Fruit fly (Drosophila melanogaster) whole organism, embryonic: Measurements from ENCODE around the gene nol.

Experiments used
- ATbp ChIP-seq: fragments of 200-800 bp; sonication (Bioruptor generic); optimal IDR thresholded peaks from 2 replicates; lab custom pipeline; 2017; ENCODE audit warnings: missing biosample characterization, mild to moderate bottlenecking, missing genetic modification characterization, missing genetic modification reagents
- Atf6 ChIP-seq: fragments of 200-800 bp; sonication (Bioruptor generic); IDR thresholded peaks from 2 replicates; pipeline ENCODE4 v1.3.6; 2022; ENCODE audit warnings: missing biosample characterization, missing genetic modification characterization
- BEAF-32 ChIP-seq: fragments of 200-800 bp; sonication (Bioruptor generic); optimal IDR thresholded peaks from 3 replicates; lab custom pipeline; 2017; ENCODE audit warnings: missing biosample characterization, missing genetic modification characterization, mild to moderate bottlenecking, moderate library complexity, missing genetic modification reagents
- CG10274 ChIP-seq: fragments of 200-800 bp; sonication (Bioruptor generic); optimal IDR thresholded peaks from 3 replicates; lab custom pipeline; 2017; ENCODE audit warnings: missing biosample characterization, mild to moderate bottlenecking, missing genetic modification characterization
- CG1233 ChIP-seq: fragments of 200-800 bp; sonication (Bioruptor generic); optimal IDR thresholded peaks from 4 replicates; lab custom pipeline; 2018; ENCODE audit warnings: missing biosample characterization, mild to moderate bottlenecking, missing genetic modification characterization
- CG12744 ChIP-seq: fragments of 200-800 bp; sonication (Bioruptor generic); optimal IDR thresholded peaks from 2 replicates; lab custom pipeline; 2016; ENCODE audit warnings: missing biosample characterization, missing genetic modification characterization
- CG13775 ChIP-seq: fragments of 200-800 bp; sonication (Bioruptor generic); optimal IDR thresholded peaks from 3 replicates; lab custom pipeline; 2017; ENCODE audit warnings: missing biosample characterization, mild to moderate bottlenecking, missing genetic modification characterization
- CG14014 ChIP-seq: fragments of 200-800 bp; sonication (Bioruptor generic); IDR thresholded peaks from 2 replicates; pipeline ENCODE4 v1.3.6; 2022; ENCODE audit warnings: missing biosample characterization, missing genetic modification characterization
- CG14710 ChIP-seq: fragments of 200-800 bp; sonication (Bioruptor generic); optimal IDR thresholded peaks from 3 replicates; lab custom pipeline; 2019; ENCODE audit warnings: missing biosample characterization, mild to moderate bottlenecking, missing genetic modification characterization, moderate library complexity
- CG15601 ChIP-seq: fragments of 200-800 bp; sonication (Bioruptor generic); optimal IDR thresholded peaks from 3 replicates; lab custom pipeline; 2019; ENCODE audit warnings: missing biosample characterization, mild to moderate bottlenecking, missing genetic modification characterization, moderate library complexity
- CG1602 ChIP-seq: fragments of 200-800 bp; sonication (Bioruptor generic); optimal IDR thresholded peaks from 3 replicates; lab custom pipeline; 2016; ENCODE audit warnings: missing biosample characterization, missing genetic modification characterization
- CG1832 ChIP-seq: fragments of 200-800 bp; sonication (Bioruptor generic); optimal IDR thresholded peaks from 2 replicates; lab custom pipeline; 2017; ENCODE audit warnings: missing biosample characterization, mild to moderate bottlenecking, missing genetic modification characterization, inconsistent platforms
- CG33557 ChIP-seq: fragments of 200-800 bp; sonication (Bioruptor generic); optimal IDR thresholded peaks from 2 replicates; lab custom pipeline; 2019; ENCODE audit warnings: missing biosample characterization, mild to moderate bottlenecking, missing genetic modification characterization, moderate library complexity
- CG34224 ChIP-seq: fragments of 200-800 bp; sonication (Bioruptor generic); IDR thresholded peaks from 3 replicates; pipeline ENCODE4 v1.3.6; 2022; ENCODE audit warnings: missing biosample characterization, missing genetic modification characterization; ENCODE audit not compliant: partially characterized antibody
- CG4730 ChIP-seq: fragments of 200-800 bp; sonication (Bioruptor generic); IDR thresholded peaks from 2 replicates; pipeline ENCODE4 v1.3.6; 2022; ENCODE audit warnings: missing biosample characterization, missing genetic modification characterization
- CG5953 ChIP-seq: fragments of 200-800 bp; sonication (Bioruptor generic); IDR thresholded peaks from 2 replicates; pipeline ENCODE4 v1.3.6; 2022; ENCODE audit warnings: missing biosample characterization, missing genetic modification characterization
- CG6683 ChIP-seq: fragments of 200-800 bp; sonication (Bioruptor generic); optimal IDR thresholded peaks from 2 replicates; lab custom pipeline; 2017; ENCODE audit warnings: missing biosample characterization, mild to moderate bottlenecking, missing genetic modification characterization, missing genetic modification reagents
- CG6813 ChIP-seq: fragments of 200-800 bp; sonication (Bioruptor generic); optimal IDR thresholded peaks from 2 replicates; lab custom pipeline; 2017; ENCODE audit warnings: missing biosample characterization, missing genetic modification characterization, mild to moderate bottlenecking, moderate library complexity, missing genetic modification reagents
- CG7556 ChIP-seq: fragments of 200-800 bp; sonication (Bioruptor generic); optimal IDR thresholded peaks from 2 replicates; lab custom pipeline; 2017; ENCODE audit warnings: missing biosample characterization, mild to moderate bottlenecking, missing genetic modification characterization
- CG8924 ChIP-seq: fragments of 200-800 bp; optimal IDR thresholded peaks from 3 replicates; lab custom pipeline; 2019; ENCODE audit warnings: missing biosample characterization, mild to moderate bottlenecking, missing genetic modification characterization, moderate library complexity
- CG9932 ChIP-seq: fragments of 200-800 bp; sonication (Bioruptor generic); IDR thresholded peaks from 2 replicates; pipeline ENCODE4 v1.3.6; 2022; ENCODE audit warnings: missing biosample characterization, missing genetic modification characterization
- CkIIα-i1 ChIP-seq: fragments of 200-800 bp; sonication (Bioruptor generic); IDR thresholded peaks from 2 replicates; pipeline ENCODE4 v1.3.6; 2022; ENCODE audit warnings: missing biosample characterization, missing genetic modification characterization
- Gsc ChIP-seq: fragments of 200-800 bp; sonication (Bioruptor generic); IDR thresholded peaks from 2 replicates; pipeline ENCODE4 v1.3.6; 2022; ENCODE audit warnings: missing biosample characterization, missing genetic modification characterization
- H2.0 ChIP-seq: fragments of 200-800 bp; sonication (Bioruptor generic); IDR thresholded peaks from 2 replicates; pipeline ENCODE4 v1.3.6; 2022; ENCODE audit warnings: missing biosample characterization, missing genetic modification characterization
- Lpt ChIP-seq: fragments of >200 bp; optimal IDR thresholded peaks from 2 replicates; lab custom pipeline; 2018; ENCODE audit warnings: missing biosample characterization, missing genetic modification characterization
- Meics ChIP-seq: fragments of 200-800 bp; sonication (Bioruptor generic); optimal IDR thresholded peaks from 2 replicates; lab custom pipeline; 2017; ENCODE audit warnings: missing biosample characterization, mild to moderate bottlenecking, missing genetic modification characterization
- Nf-YB ChIP-seq: fragments of 200-800 bp; sonication (Bioruptor generic); optimal IDR thresholded peaks from 3 replicates; lab custom pipeline; 2019; ENCODE audit warnings: missing biosample characterization, mild to moderate bottlenecking, missing genetic modification characterization, moderate library complexity
- Stat92E ChIP-seq, 3 experiments: fragments of >200 bp in 2 of 3; fragments of 200-800 bp in 1 of 3; sonication (Bioruptor generic) in 1 of 3; optimal IDR thresholded peaks; 2 replicates each; lab custom pipeline; 2017 to 2019; ENCODE audit warnings: missing biosample characterization in 3 of 3, missing genetic modification characterization in 3 of 3, mild to moderate bottlenecking in 1 of 3, moderate library complexity in 1 of 3
- Vsx1 ChIP-seq: fragments of 200-800 bp; sonication (Bioruptor generic); optimal IDR thresholded peaks from 2 replicates; lab custom pipeline; 2017; ENCODE audit warnings: missing biosample characterization, mild to moderate bottlenecking, missing genetic modification characterization, missing genetic modification reagents
- amos ChIP-seq: fragments of 200-800 bp; sonication (Bioruptor generic); IDR thresholded peaks from 2 replicates; pipeline ENCODE4 v1.3.6; 2022; ENCODE audit warnings: missing biosample characterization, missing genetic modification characterization; ENCODE audit not compliant: partially characterized antibody
- ap ChIP-seq: fragments of 200-800 bp; sonication (Bioruptor generic); IDR thresholded peaks from 2 replicates; pipeline ENCODE4 v1.3.6; 2022; ENCODE audit warnings: missing biosample characterization, missing genetic modification characterization
- bab2 ChIP-seq: fragments of 200-800 bp; sonication (Bioruptor generic); optimal IDR thresholded peaks from 2 replicates; lab custom pipeline; 2016; ENCODE audit warnings: missing biosample characterization, missing genetic modification characterization
- cas ChIP-seq: fragments of 200-800 bp; sonication (Bioruptor generic); IDR thresholded peaks from 2 replicates; pipeline ENCODE4 v1.3.6; 2022; ENCODE audit warnings: missing biosample characterization, missing genetic modification characterization
- crol ChIP-seq: fragments of 200-800 bp; sonication (Bioruptor generic); IDR thresholded peaks from 2 replicates; pipeline ENCODE4 v1.3.6; 2022; ENCODE audit warnings: missing biosample characterization, missing genetic modification characterization
- dan ChIP-seq: fragments of 200-800 bp; sonication (Bioruptor generic); IDR thresholded peaks from 2 replicates; pipeline ENCODE4 v1.3.6; 2022; ENCODE audit warnings: missing biosample characterization, missing genetic modification characterization
- dm ChIP-seq: fragments of 200-800 bp; sonication (Bioruptor generic); optimal IDR thresholded peaks from 3 replicates; lab custom pipeline; 2016; ENCODE audit warnings: missing biosample characterization, missing genetic modification characterization
- gsb ChIP-seq: fragments of 200-800 bp; sonication (Bioruptor generic); IDR thresholded peaks from 2 replicates; pipeline ENCODE4 v1.3.6; 2022; ENCODE audit warnings: missing biosample characterization, missing genetic modification characterization
- lab ChIP-seq: fragments of 200-800 bp; sonication (Bioruptor generic); optimal IDR thresholded peaks from 3 replicates; lab custom pipeline; 2017; ENCODE audit warnings: missing biosample characterization, missing genetic modification characterization, mild to moderate bottlenecking, moderate library complexity, missing genetic modification reagents
- org-1 ChIP-seq: fragments of 200-800 bp; sonication (Bioruptor generic); optimal IDR thresholded peaks from 2 replicates; lab custom pipeline; 2017; ENCODE audit warnings: missing biosample characterization, missing genetic modification characterization
- pho ChIP-seq: fragments of 200-800 bp; sonication (Bioruptor generic); optimal IDR thresholded peaks from 2 replicates; lab custom pipeline; 2016; ENCODE audit warnings: missing biosample characterization, missing genetic modification characterization
- ro ChIP-seq: fragments of 200-800 bp; sonication (Bioruptor generic); IDR thresholded peaks from 2 replicates; pipeline ENCODE4 v1.3.6; 2022; ENCODE audit warnings: missing biosample characterization, missing genetic modification characterization
- row ChIP-seq: fragments of 200-800 bp; sonication (Bioruptor generic); IDR thresholded peaks from 3 replicates; pipeline ENCODE4 v1.3.6; 2022; ENCODE audit warnings: missing biosample characterization, missing genetic modification characterization
- run ChIP-seq: fragments of 200-800 bp; sonication (Bioruptor generic); optimal IDR thresholded peaks from 3 replicates; lab custom pipeline; 2018; ENCODE audit warnings: missing biosample characterization, mild to moderate bottlenecking, missing genetic modification characterization
- sd ChIP-seq: fragments of 200-800 bp; sonication (Bioruptor generic); optimal IDR thresholded peaks from 3 replicates; lab custom pipeline; 2018; ENCODE audit warnings: missing biosample characterization, mild to moderate bottlenecking, missing genetic modification characterization, moderate library complexity
- ssp ChIP-seq: fragments of 200-800 bp; sonication (Bioruptor generic); IDR thresholded peaks from 2 replicates; pipeline ENCODE4 v1.3.6; 2022; ENCODE audit warnings: missing biosample characterization, missing genetic modification characterization
- stwl ChIP-seq: fragments of 200-800 bp; sonication (Bioruptor generic); optimal IDR thresholded peaks from 3 replicates; lab custom pipeline; 2018; ENCODE audit warnings: missing biosample characterization, mild to moderate bottlenecking, missing genetic modification characterization, moderate library complexity
- tgo ChIP-seq: fragments of 200-800 bp; sonication (Bioruptor generic); IDR thresholded peaks from 3 replicates; pipeline ENCODE4 v1.3.6; 2022; ENCODE audit warnings: missing biosample characterization, missing genetic modification characterization
- twi ChIP-seq: fragments of 200-800 bp; optimal IDR thresholded peaks from 2 replicates; lab custom pipeline; 2019; ENCODE audit warnings: missing biosample characterization, mild to moderate bottlenecking, missing genetic modification characterization, moderate library complexity
- yki ChIP-seq: fragments of >200 bp; optimal IDR thresholded peaks from 3 replicates; lab custom pipeline; 2018

Gene nol

DNA sequence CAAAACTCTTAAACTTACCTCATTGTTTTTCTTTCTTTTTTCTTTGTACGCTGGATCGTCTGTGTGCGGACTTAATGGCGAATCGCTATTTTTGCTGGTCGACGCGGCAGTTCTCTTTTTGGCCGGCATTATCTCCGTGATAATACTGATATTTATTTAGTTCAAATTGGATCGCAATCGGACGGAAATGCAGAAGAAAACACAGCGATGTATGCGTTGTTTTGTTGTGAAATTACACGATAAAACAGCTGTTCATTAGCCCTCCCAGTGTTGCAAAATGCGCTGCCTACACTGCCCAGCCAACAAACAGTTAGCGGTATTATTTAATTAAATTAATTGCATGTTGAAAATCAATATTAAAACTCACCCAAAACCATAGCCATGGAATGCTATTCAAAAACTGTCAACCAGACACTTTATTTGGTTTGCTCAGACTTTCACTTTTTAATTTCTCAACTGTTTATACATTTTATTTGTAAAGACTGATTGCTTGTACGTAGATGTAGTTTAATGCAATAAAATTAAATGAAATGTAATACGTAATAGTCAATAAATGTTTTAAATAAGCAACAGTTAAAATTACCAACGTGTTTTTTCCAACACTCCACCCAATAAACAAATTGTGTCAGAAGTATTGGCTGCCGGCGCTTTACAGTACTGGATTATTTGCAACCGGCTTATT, 32.5 kb upstream of the nol start, which contains the start of the genes Irbp18 and APP-BP1:
TSS of gene Irbp18 (minus strand) at position 205 of the 682 bp plus-strand sequence.
TSS of gene APP-BP1 (plus strand) at position 431 of the 682 bp plus-strand sequence.
- TF ChIP-seq Lpt: no peak
- TF ChIP-seq org-1 (GFP tag; lab: Kevin White, UChicago): peak; percentile 91
- peak; percentile 94 for TF ChIP-seq CG1233
- TF ChIP-seq BEAF-32 (GFP tag; lab: Kevin White, UChicago): peak; percentile 46
- TF ChIP-seq dm (GFP tag; lab: Kevin White, UChicago): peak; percentile 86
- TF ChIP-seq CG34224: no peak
- peak; percentile 58; the same call in 1 of the 2 replicates for TF ChIP-seq Gsc (GFP tag; lab: Robert Waterston, UW)
- TF ChIP-seq stwl (tag; lab: Kevin White, UChicago): peak; percentile 68
- TF ChIP-seq amos (GFP tag; lab: Robert Waterston, UW): no peak; the same call in 1 of the 2 replicates
- TF ChIP-seq pho (GFP tag; lab: Kevin White, UChicago): peak; percentile 96
- TF ChIP-seq CG7556 (GFP tag; lab: Kevin White, UChicago): peak; percentile 96
- no peak; the same call in 1 of the 2 replicates for TF ChIP-seq CG5953
- TF ChIP-seq twi: peak; percentile 77
- TF ChIP-seq CG33557: peak; percentile 82
- TF ChIP-seq CG14710: peak; percentile 94
- TF ChIP-seq Nf-YB (GFP tag; lab: Kevin White, UChicago): peak; percentile 78
- TF ChIP-seq crol: peak; percentile 43; the same call in 1 of the 2 replicates
- peak; percentile 88 for TF ChIP-seq row
- TF ChIP-seq H2.0 (GFP tag; lab: Robert Waterston, UW): peak; percentile 76
- peak; percentile 89 for TF ChIP-seq Atf6
- TF ChIP-seq CG10274 (GFP tag; lab: Kevin White, UChicago): peak; percentile 78
- TF ChIP-seq sd: no peak
- peak; percentile 73 for TF ChIP-seq CG4730 (GFP tag; lab: Robert Waterston, UW)
- peak; percentile 93 for TF ChIP-seq bab2 (GFP tag; lab: Kevin White, UChicago)
- TF ChIP-seq ap: peak; percentile 67
- peak; percentile 94 for TF ChIP-seq CG8924 (tag; lab: Kevin White, UChicago)
- peak; percentile 83 for TF ChIP-seq CG14014 (GFP tag; lab: Robert Waterston, UW)
- peak; percentile 89 for TF ChIP-seq CG9932 (GFP tag; lab: Robert Waterston, UW)
- TF ChIP-seq run (tag; lab: Kevin White, UChicago): peak; percentile 58
- TF ChIP-seq CG15601 (tag; lab: Kevin White, UChicago): peak; percentile 76
- TF ChIP-seq CkIIα-i1 (GFP tag; lab: Robert Waterston, UW): 0 out of 2 replicates have a peak, but pooled peaks have one; percentile 31
- peak; percentile 94 for TF ChIP-seq CG12744 (GFP tag; lab: Kevin White, UChicago)
- peak; percentile 72 for TF ChIP-seq gsb (GFP tag; lab: Robert Waterston, UW)
- peak in 1 of 3 experiments; percentile 30 for TF ChIP-seq Stat92E (GFP tag; optimal IDR thresholded peaks at IDR 0.05; lab: Kevin White, UChicago)
- TF ChIP-seq ro (GFP tag; lab: Robert Waterston, UW): no peak; the same call in 1 of the 2 replicates
- TF ChIP-seq CG1832 (GFP tag; lab: Kevin White, UChicago): no peak
- TF ChIP-seq Meics (GFP tag; lab: Kevin White, UChicago): peak; percentile 94
- TF ChIP-seq CG6683 (GFP tag; lab: Kevin White, UChicago): peak; percentile 88
- peak; percentile 95 for TF ChIP-seq lab (GFP tag; lab: Kevin White, UChicago)
- TF ChIP-seq Vsx1 (GFP tag; lab: Kevin White, UChicago): peak; percentile 84
- TF ChIP-seq ssp (GFP tag; lab: Robert Waterston, UW): peak; percentile 66
- peak; percentile 96 for TF ChIP-seq CG13775 (GFP tag; lab: Kevin White, UChicago)
- peak; percentile 83 for TF ChIP-seq ATbp (GFP tag; lab: Kevin White, UChicago)
- no peak for TF ChIP-seq dan (GFP tag; lab: Robert Waterston, UW)
- peak; percentile 85 for TF ChIP-seq tgo (GFP tag; lab: Robert Waterston, UW)
- peak; percentile 94 for TF ChIP-seq CG1602 (GFP tag; lab: Kevin White, UChicago)
- peak; percentile 32; the same call in 1 of the 2 replicates for TF ChIP-seq cas (GFP tag; lab: Robert Waterston, UW)
- TF ChIP-seq yki (lab: Kevin White, UChicago): no peak
- peak; percentile 83 for TF ChIP-seq CG6813 (GFP tag; lab: Kevin White, UChicago)
